Worm (Caenorhabditis elegans): Measurements from ENCODE around the gene rps-0.

rps-0 gene

ce11 chrIII:4721750-4722149, 32.1 kb downstream of the rps-0 start, which contains the start of gene acy-1 (continued):
- TF ChIP-seq dmd-4 (tag; optimal IDR thresholded peaks at IDR 0.05; ENCODE audit: borderline replicate concordance) = no peak
- TF ChIP-seq pat-9 (tag; optimal IDR thresholded peaks at IDR 0.05) = no peak
- TF ChIP-seq elt-2 (tag; optimal IDR thresholded peaks at IDR 0.05) = no peak
- TF ChIP-seq madf-2 (tag; optimal IDR thresholded peaks at IDR 0.05) = no peak
- peak; percentile 0 for TF ChIP-seq eyg-1 (tag; optimal IDR thresholded peaks at IDR 0.05)
- TF ChIP-seq K02D7.2 (tag; optimal IDR thresholded peaks at IDR 0.05) = no peak
- TF ChIP-seq pag-3 (tag; optimal IDR thresholded peaks at IDR 0.05; ENCODE audit: borderline replicate concordance) = no peak
- peak; percentile 65 for TF ChIP-seq C08G9.2 (tag; optimal IDR thresholded peaks at IDR 0.05)
- TF ChIP-seq elt-4 (tag; optimal IDR thresholded peaks at IDR 0.05) = no peak
- no peak for TF ChIP-seq odd-2 (tag; optimal IDR thresholded peaks at IDR 0.05)
- no peak for TF ChIP-seq ceh-24 (tag; optimal IDR thresholded peaks at IDR 0.05)
- TF ChIP-seq lim-6 (tag; optimal IDR thresholded peaks at IDR 0.05) = no peak
- no peak for TF ChIP-seq ref-2 (tag; optimal IDR thresholded peaks at IDR 0.05)
- no peak for TF ChIP-seq ahr-1 (tag; optimal IDR thresholded peaks at IDR 0.05)
- no peak for TF ChIP-seq ceh-9 (tag; optimal IDR thresholded peaks at IDR 0.05)
- TF ChIP-seq che-1 (tag; optimal IDR thresholded peaks at IDR 0.05) = no peak
- TF ChIP-seq pha-4 (tag; optimal IDR thresholded peaks at IDR 0.05) = no peak
- TF ChIP-seq F13H6.1 (tag; optimal IDR thresholded peaks at IDR 0.05) = no peak
- peak; percentile 89 for TF ChIP-seq ceh-18 (tag; optimal IDR thresholded peaks at IDR 0.05)
- no peak for TF ChIP-seq T23F11.4 (GFP tag; optimal IDR thresholded peaks at IDR 0.05)
- TF ChIP-seq hlh-13 (GFP tag; optimal IDR thresholded peaks at IDR 0.05) = no peak
- peak; percentile 38 for TF ChIP-seq ceh-2 (tag; optimal IDR thresholded peaks at IDR 0.05)
- TF ChIP-seq ceh-31 (tag; optimal IDR thresholded peaks at IDR 0.05) = peak; percentile 84
- peak; percentile 77 for TF ChIP-seq ceh-14 (tag; optimal IDR thresholded peaks at IDR 0.05)
- no peak for TF ChIP-seq mec-3 (tag; optimal IDR thresholded peaks at IDR 0.05; ENCODE audit: borderline replicate concordance)
- TF ChIP-seq pqm-1 (tag; optimal IDR thresholded peaks at IDR 0.05) = no peak
- TF ChIP-seq lin-11 (tag; optimal IDR thresholded peaks at IDR 0.05) = no peak
- no peak for TF ChIP-seq ztf-16 (tag; optimal IDR thresholded peaks at IDR 0.05)
- TF ChIP-seq Y22D7AL.16 (tag; optimal IDR thresholded peaks at IDR 0.05) = no peak
- peak; percentile 18 for TF ChIP-seq hlh-8 (tag; optimal IDR thresholded peaks at IDR 0.05)
- TF ChIP-seq gmeb-2 (tag; optimal IDR thresholded peaks at IDR 0.05) = no peak
- TF ChIP-seq fkh-6 (tag; optimal IDR thresholded peaks at IDR 0.05) = no peak
- peak; percentile 1 for TF ChIP-seq syd-9 (tag; optimal IDR thresholded peaks at IDR 0.05)
- no peak for TF ChIP-seq ceh-48 (tag; optimal IDR thresholded peaks at IDR 0.05)
- TF ChIP-seq pax-1 (tag; optimal IDR thresholded peaks at IDR 0.05) = no peak
- no peak for TF ChIP-seq hlh-6 (tag; optimal IDR thresholded peaks at IDR 0.05)
- peak; percentile 90 for TF ChIP-seq nfya-1 (tag; optimal IDR thresholded peaks at IDR 0.05)
- no peak for TF ChIP-seq ceh-45 (GFP tag; IDR thresholded peaks at IDR 0.05)
- peak; percentile 79 for TF ChIP-seq ceh-34 (tag; optimal IDR thresholded peaks at IDR 0.05)
- no peak for TF ChIP-seq npax-4 (tag; optimal IDR thresholded peaks at IDR 0.05)
- TF ChIP-seq ceh-30 (tag; optimal IDR thresholded peaks at IDR 0.05) = no peak
- TF ChIP-seq ttx-3 (tag; optimal IDR thresholded peaks at IDR 0.05) = no peak
- no peak for TF ChIP-seq pha-2 (tag; optimal IDR thresholded peaks at IDR 0.05)
- no peak for TF ChIP-seq hlh-15 (tag; optimal IDR thresholded peaks at IDR 0.05)
- TF ChIP-seq ets-4 (tag; optimal IDR thresholded peaks at IDR 0.05) = peak; percentile 50
- TF ChIP-seq rnt-1 (tag; optimal IDR thresholded peaks at IDR 0.05) = peak; percentile 67
- TF ChIP-seq unc-3 (GFP tag; conservative IDR thresholded peaks at IDR 0.05) = peak; percentile 57; the same call in 1 of the 2 replicates
- TF ChIP-seq unc-3 (tag; optimal IDR thresholded peaks at IDR 0.05) = peak; percentile 91
- no peak for TF ChIP-seq C38D4.7 (GFP tag; optimal IDR thresholded peaks at IDR 0.05)
- TF ChIP-seq sdc-2 (tag; optimal IDR thresholded peaks at IDR 0.05) = peak; percentile 40
- TF ChIP-seq zip-5 (tag; optimal IDR thresholded peaks at IDR 0.05) = no peak
- no peak for TF ChIP-seq tbx-7 (tag; optimal IDR thresholded peaks at IDR 0.05)
